In genomic region chr3R:18798759-18799158, dm6 we compare ENCODE assay signal across 4 fruit fly cellular contexts.
TF ChIP-seq lines count a peak whose summit lies in the region.

No protein-coding gene starts in this region.

- TF ChIP-seq CTCF in whole organism, embryonic (GFP tag; optimal IDR thresholded peaks at IDR 0.05; lab: Kevin White, UChicago) = peak; percentile 28

TF ChIP-seq in whole organism, embryonic, 481 proteins besides CTCF, POLR2A, EP300 and RAD21:
- TF ChIP-seq ERR (GFP tag; optimal IDR thresholded peaks at IDR 0.05; lab: Kevin White, UChicago) (peak; percentile 84), Med (GFP tag; lab: Kevin White, UChicago) (no peak), CG13287 (GFP tag; IDR thresholded peaks at IDR 0.05; lab: Robert Waterston, UW; ENCODE audit: partially characterized antibody) (0 out of 2 replicates have a peak, but pooled peaks have one; percentile 7), CG12219 (GFP tag; optimal IDR thresholded peaks at IDR 0.05; lab: Kevin White, UChicago) (no peak), CG8290 (GFP tag; optimal IDR thresholded peaks at IDR 0.05; lab: Kevin White, UChicago) (no peak), CG8290 (tag; optimal IDR thresholded peaks at IDR 0.05; lab: Kevin White, UChicago) (peak in 1 of 2 experiments; percentile 18), CG32772 (GFP tag; IDR thresholded peaks at IDR 0.05; lab: Robert Waterston, UW) (no peak), Rfx (GFP tag; IDR thresholded peaks at IDR 0.05; lab: Robert Waterston, UW) (peak; percentile 8; the same call in 1 of the 2 replicates), fd64A (GFP tag; optimal IDR thresholded peaks at IDR 0.05; lab: Kevin White, UChicago) (no peak), ftz-f1 (GFP tag; optimal IDR thresholded peaks at IDR 0.05; lab: Kevin White, UChicago) (peak; percentile 80), onecut (GFP tag; IDR thresholded peaks at IDR 0.05; lab: Robert Waterston, UW) (peak; percentile 77), CG12155 (GFP tag; optimal IDR thresholded peaks at IDR 0.05; lab: Kevin White, UChicago) (no peak), disco-r (GFP tag; optimal IDR thresholded peaks at IDR 0.05; lab: Kevin White, UChicago) (no peak), bowl (GFP tag; IDR thresholded peaks at IDR 0.05; lab: Robert Waterston, UW) (no peak), phol (tag; optimal IDR thresholded peaks at IDR 0.05; lab: Kevin White, UChicago) (no peak), lov (optimal IDR thresholded peaks at IDR 0.05; lab: Kevin White, UChicago) (no peak), lov (GFP tag; IDR thresholded peaks at IDR 0.05; lab: Robert Waterston, UW) (no peak), chinmo (GFP tag; IDR thresholded peaks at IDR 0.05; lab: Robert Waterston, UW; ENCODE audit: partially characterized antibody) (0 out of 4 replicates have a peak, but pooled peaks have one; percentile 26), ab (GFP tag; optimal IDR thresholded peaks at IDR 0.05; lab: Kevin White, UChicago) (no peak)

TF ChIP-seq in whole organism, prepupa, 60 proteins besides CTCF, POLR2A, EP300 and RAD21:
- peak; percentile 3 for TF ChIP-seq svp (GFP tag; lab: Kevin White, UChicago)
- TF ChIP-seq CG3919 (GFP tag; optimal IDR thresholded peaks at IDR 0.05; lab: Kevin White, UChicago) = peak; percentile 5
- TF ChIP-seq CG4318 (GFP tag; optimal IDR thresholded peaks at IDR 0.05; lab: Kevin White, UChicago) = no peak
- TF ChIP-seq Eip78C (GFP tag; lab: Kevin White, UChicago) = peak; percentile 54
- peak; percentile 22 for TF ChIP-seq achi (GFP tag; optimal IDR thresholded peaks at IDR 0.05; lab: Kevin White, UChicago)
- TF ChIP-seq CG34406 (GFP tag; optimal IDR thresholded peaks at IDR 0.05; lab: Kevin White, UChicago) = no peak

TF ChIP-seq in whole organism, pupa, 21 proteins besides CTCF, POLR2A, EP300 and RAD21:
- peak; percentile 25 for TF ChIP-seq D1 (tag; optimal IDR thresholded peaks at IDR 0.05; lab: Kevin White, UChicago)
- peak; percentile 72 for TF ChIP-seq CG4496 (GFP tag; IDR thresholded peaks at IDR 0.05; lab: Robert Waterston, UW)
- TF ChIP-seq Ets98B (GFP tag; IDR thresholded peaks at IDR 0.05; lab: Robert Waterston, UW) = no peak

TF ChIP-seq in whole organism, wandering third instar larva, 38 proteins besides CTCF, POLR2A, EP300 and RAD21:
- no peak for TF ChIP-seq usp (GFP tag; optimal IDR thresholded peaks at IDR 0.05; lab: Kevin White, UChicago)
- TF ChIP-seq N (GFP tag; optimal IDR thresholded peaks at IDR 0.05; lab: Kevin White, UChicago) = peak; percentile 82
- TF ChIP-seq Dif (GFP tag; optimal IDR thresholded peaks at IDR 0.05; lab: Kevin White, UChicago; ENCODE audit: partially characterized antibody) = peak; percentile 34
- TF ChIP-seq Hr83 (GFP tag; optimal IDR thresholded peaks at IDR 0.05; lab: Kevin White, UChicago; ENCODE audit: poor library complexity, severe bottlenecking) = no peak
- TF ChIP-seq Myc (optimal IDR thresholded peaks at IDR 0.05; lab: Kevin White, UChicago) = peak; percentile 86
- TF ChIP-seq Vsx2 (GFP tag; optimal IDR thresholded peaks at IDR 0.05; lab: Kevin White, UChicago; ENCODE audit: partially characterized antibody) = peak; percentile 80
- TF ChIP-seq Rel (GFP tag; optimal IDR thresholded peaks at IDR 0.05; lab: Kevin White, UChicago) = no peak
- TF ChIP-seq Rel (tag; optimal IDR thresholded peaks at IDR 0.05; lab: Kevin White, UChicago) = no peak
